Worm (Caenorhabditis elegans) whole organism, L3 larva: ENCODE results near the gene Y7A9D.1.
A peak's percentile ranks its signal among the peaks of the same experiment; 100 is the strongest.

ENCODE experiments used
- ZK546.5 ChIP-seq: sonication (generic microtip); optimal IDR thresholded peaks from 2 replicates; lab custom pipeline; 2017; ENCODE audit warnings: missing biosample characterization, missing genetic modification characterization
- aly-2 ChIP-seq: fragments of 150-350 bp; optimal IDR thresholded peaks from 2 replicates; lab custom pipeline; 2014; ENCODE audit warnings: missing biosample characterization, missing genetic modification characterization
- ama-1 ChIP-seq: fragments of 150-350 bp; optimal IDR thresholded peaks from 2 replicates; lab custom pipeline; 2018
- ceh-16 ChIP-seq: sonication (generic microtip); optimal IDR thresholded peaks from 2 replicates; lab custom pipeline; 2017; ENCODE audit warnings: missing biosample characterization, missing genetic modification characterization
- ceh-28 ChIP-seq: fragments of 150-350 bp; optimal IDR thresholded peaks from 2 replicates; lab custom pipeline; 2014; ENCODE audit warnings: missing biosample characterization, missing genetic modification reagents, missing genetic modification characterization
- ceh-82 ChIP-seq: fragments of 150-350 bp; optimal IDR thresholded peaks from 2 replicates; lab custom pipeline; 2014; ENCODE audit warnings: missing biosample characterization, missing genetic modification characterization
- ceh-9 ChIP-seq: sonication (generic microtip); optimal IDR thresholded peaks from 2 replicates; lab custom pipeline; 2018; ENCODE audit warnings: missing biosample characterization, missing genetic modification characterization
- daf-12 ChIP-seq: fragments of 150-350 bp; optimal IDR thresholded peaks from 2 replicates; lab custom pipeline; 2014; ENCODE audit warnings: missing biosample characterization, missing genetic modification reagents, missing genetic modification characterization
- egl-27 ChIP-seq: sonication (generic microtip); optimal IDR thresholded peaks from 4 replicates; lab custom pipeline; 2017; ENCODE audit warnings: missing biosample characterization, missing genetic modification reagents, missing genetic modification characterization
- elt-1 ChIP-seq: fragments of 150-350 bp; optimal IDR thresholded peaks from 2 replicates; lab custom pipeline; 2014; ENCODE audit warnings: missing biosample characterization, missing genetic modification characterization
- elt-2 ChIP-seq: sonication (generic microtip); optimal IDR thresholded peaks from 2 replicates; lab custom pipeline; 2016; ENCODE audit warnings: missing genetic modification reagents, mild to moderate bottlenecking, missing genetic modification characterization, missing compliant biosample characterization
- elt-3 ChIP-seq, 3 experiments: fragments of 150-350 bp in 1 of 3; sonication (generic microtip) in 2 of 3; optimal IDR thresholded peaks; 2 replicates in 2 of 3; 4 replicates in 1 of 3; lab custom pipeline; 2014 to 2017; ENCODE audit warnings: missing biosample characterization in 3 of 3, missing genetic modification characterization in 3 of 3
- eor-1 ChIP-seq, 2 experiments: fragments of 150-350 bp; optimal IDR thresholded peaks; 2 replicates each; lab custom pipeline; 2014 to 2018; ENCODE audit warnings: missing biosample characterization in 2 of 2, missing genetic modification characterization in 2 of 2
- fkh-10 ChIP-seq: sonication (generic microtip); optimal IDR thresholded peaks from 2 replicates; lab custom pipeline; 2017; ENCODE audit warnings: missing biosample characterization, missing genetic modification reagents, missing genetic modification characterization
- fkh-2 ChIP-seq: fragments of 150-350 bp; optimal IDR thresholded peaks from 2 replicates; lab custom pipeline; 2014; ENCODE audit warnings: missing biosample characterization, missing genetic modification reagents, missing genetic modification characterization
- fos-1 ChIP-seq: fragments of 150-350 bp; optimal IDR thresholded peaks from 2 replicates; lab custom pipeline; 2014; ENCODE audit warnings: missing biosample characterization, missing genetic modification characterization
- hmg-11 ChIP-seq: sonication (generic microtip); optimal IDR thresholded peaks from 2 replicates; lab custom pipeline; 2016; ENCODE audit warnings: missing genetic modification characterization, missing compliant biosample characterization
- lin-15B ChIP-seq: fragments of 150-350 bp; optimal IDR thresholded peaks from 2 replicates; lab custom pipeline; 2014; ENCODE audit warnings: missing biosample characterization, missing genetic modification characterization
- lin-39 ChIP-seq: fragments of 150-350 bp; optimal IDR thresholded peaks from 2 replicates; lab custom pipeline; 2018; ENCODE audit warnings: missing biosample characterization, missing genetic modification reagents, missing genetic modification characterization
- lsy-12 ChIP-seq: sonication (generic microtip); optimal IDR thresholded peaks from 2 replicates; lab custom pipeline; 2016; ENCODE audit warnings: mild to moderate bottlenecking, missing genetic modification characterization, missing compliant biosample characterization
- mdl-1 ChIP-seq: fragments of 150-350 bp; optimal IDR thresholded peaks from 2 replicates; lab custom pipeline; 2014; ENCODE audit warnings: missing biosample characterization, missing genetic modification characterization
- mml-1 ChIP-seq: fragments of 150-350 bp; sonication (generic microtip); optimal IDR thresholded peaks from 3 replicates; lab custom pipeline; 2014; ENCODE audit warnings: missing biosample characterization, missing genetic modification characterization
- nfya-1 ChIP-seq: sonication (generic microtip); optimal IDR thresholded peaks from 2 replicates; lab custom pipeline; 2017; ENCODE audit warnings: missing genetic modification characterization, mild to moderate bottlenecking, missing compliant biosample characterization, antibody characterized with exemption, moderate library complexity; ENCODE audit not compliant: insufficient read depth
- nhr-11 ChIP-seq: fragments of 150-350 bp; optimal IDR thresholded peaks from 2 replicates; lab custom pipeline; 2014; ENCODE audit warnings: missing biosample characterization, missing genetic modification characterization
- nhr-12 ChIP-seq: fragments of 150-350 bp; optimal IDR thresholded peaks from 2 replicates; lab custom pipeline; 2014; ENCODE audit warnings: missing biosample characterization, missing genetic modification characterization
- nhr-237 ChIP-seq: fragments of 150-350 bp; optimal IDR thresholded peaks from 2 replicates; lab custom pipeline; 2014; ENCODE audit warnings: missing biosample characterization, missing genetic modification characterization
- nhr-25 ChIP-seq: sonication (generic microtip); optimal IDR thresholded peaks from 2 replicates; lab custom pipeline; 2017; ENCODE audit warnings: missing biosample characterization, missing genetic modification characterization
- nhr-28 ChIP-seq: fragments of 150-350 bp; optimal IDR thresholded peaks from 2 replicates; lab custom pipeline; 2014; ENCODE audit warnings: missing biosample characterization, missing genetic modification characterization
- nhr-43 ChIP-seq: sonication (generic microtip); optimal IDR thresholded peaks from 2 replicates; lab custom pipeline; 2016; ENCODE audit warnings: mild to moderate bottlenecking, missing genetic modification characterization, missing compliant biosample characterization; ENCODE audit not compliant: poor library complexity, severe bottlenecking
- nhr-76 ChIP-seq: fragments of 150-350 bp; sonication (generic microtip); optimal IDR thresholded peaks from 5 replicates; lab custom pipeline; 2014; ENCODE audit warnings: missing biosample characterization, missing genetic modification characterization
- nhr-77 ChIP-seq: fragments of 150-350 bp; optimal IDR thresholded peaks from 2 replicates; lab custom pipeline; 2014; ENCODE audit warnings: missing biosample characterization, missing genetic modification characterization
- pha-4 ChIP-seq: fragments of 150-350 bp; optimal IDR thresholded peaks from 2 replicates; lab custom pipeline; 2014; ENCODE audit warnings: missing biosample characterization, missing genetic modification reagents, missing genetic modification characterization
- sea-2 ChIP-seq: fragments of 150-350 bp; sonication (generic microtip); optimal IDR thresholded peaks from 4 replicates; lab custom pipeline; 2014; ENCODE audit warnings: missing biosample characterization, missing genetic modification reagents, missing genetic modification characterization
- tbx-2 ChIP-seq: sonication (generic microtip); optimal IDR thresholded peaks from 2 replicates; lab custom pipeline; 2016; ENCODE audit warnings: mild to moderate bottlenecking, missing genetic modification characterization, missing compliant biosample characterization
- unc-39 ChIP-seq: sonication (generic microtip); optimal IDR thresholded peaks from 4 replicates; lab custom pipeline; 2017; ENCODE audit warnings: missing biosample characterization, missing genetic modification characterization
- zag-1 ChIP-seq: fragments of 150-350 bp; optimal IDR thresholded peaks from 2 replicates; lab custom pipeline; 2014; ENCODE audit warnings: missing biosample characterization, missing genetic modification characterization
- ztf-11 ChIP-seq: fragments of 150-350 bp; optimal IDR thresholded peaks from 2 replicates; lab custom pipeline; 2014; ENCODE audit warnings: missing biosample characterization, missing genetic modification characterization
- ztf-4 ChIP-seq: fragments of 150-350 bp; optimal IDR thresholded peaks from 2 replicates; lab custom pipeline; 2014; ENCODE audit warnings: missing biosample characterization, missing genetic modification characterization

The Y7A9D.1 gene

DNA sequence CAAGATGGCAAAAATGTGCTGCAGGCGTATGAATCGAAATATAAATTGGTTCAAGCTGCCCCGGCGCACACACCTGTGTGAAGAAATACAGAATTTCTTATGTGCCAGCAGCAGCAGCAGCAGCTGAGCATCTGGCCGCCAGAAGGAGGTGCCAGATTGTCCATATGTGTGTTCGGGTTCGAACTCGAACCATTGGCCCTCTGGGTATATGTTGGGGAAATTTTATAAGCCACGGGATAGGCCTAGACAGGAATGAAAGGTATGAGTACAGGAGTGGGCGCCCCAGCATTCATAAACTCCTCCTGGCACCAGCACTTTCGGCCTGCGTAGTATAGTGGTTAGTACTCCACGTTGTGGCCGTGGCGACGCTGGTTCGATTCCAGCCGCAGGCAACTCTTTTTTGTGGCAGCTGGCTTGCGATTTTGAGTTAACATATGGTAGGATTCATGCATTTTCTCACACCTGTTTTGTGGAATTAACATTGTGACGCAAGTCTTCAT is 6.2 kb upstream of the Y7A9D.1 start:
- TF ChIP-seq egl-27 (tag; lab: Kevin White, UChicago) (no peak), lin-39 (peak; percentile 56), nhr-76 (tag; lab: Kevin White, UChicago) (no peak), hmg-11 (peak; percentile 77), tbx-2 (tag; lab: Kevin White, UChicago) (no peak), nhr-28 (tag; lab: Kevin White, UChicago) (no peak), nfya-1 (tag; lab: Kevin White, UChicago) (peak; percentile 40), lin-15B (tag; lab: Kevin White, UChicago) (peak; percentile 19), pha-4 (tag; lab: Kevin White, UChicago) (peak; percentile 17), elt-2 (peak; percentile 2), nhr-43 (tag; lab: Kevin White, UChicago) (peak; percentile 29)

DNA sequence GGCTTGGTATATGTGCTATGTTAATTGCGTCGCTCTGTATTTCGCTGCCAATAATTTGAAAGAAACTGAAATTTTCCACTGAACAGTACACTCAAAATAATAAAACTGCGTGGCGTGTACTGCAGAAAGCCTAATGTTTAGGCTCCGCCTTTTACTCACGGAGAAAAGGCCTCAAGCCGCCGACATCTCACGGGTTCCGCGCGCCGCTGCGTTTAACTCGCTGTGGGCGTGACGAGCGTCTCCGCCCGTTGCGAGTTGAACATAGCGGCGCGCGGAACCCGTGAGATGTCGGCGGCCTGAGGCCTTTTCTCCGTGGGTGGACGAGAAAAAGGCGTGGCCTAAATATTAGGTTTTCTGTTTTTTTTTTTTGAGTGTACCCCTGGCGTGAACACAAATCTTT is 2.6 kb upstream of the Y7A9D.1 start:
- TF ChIP-seq elt-3 (tag; optimal IDR thresholded peaks at IDR 0.05; lab: Kevin White, UChicago) = no peak
- no peak for TF ChIP-seq lin-39
- no peak for TF ChIP-seq zag-1 (tag; lab: Kevin White, UChicago)
- no peak for TF ChIP-seq ZK546.5 (tag; lab: Kevin White, UChicago)
- no peak for TF ChIP-seq nhr-77 (tag; lab: Kevin White, UChicago)
- TF ChIP-seq hmg-11 = no peak
- no peak for TF ChIP-seq daf-12
- no peak for TF ChIP-seq fkh-10 (GFP tag; lab: Kevin White, UChicago)
- TF ChIP-seq lsy-12 (tag; lab: Kevin White, UChicago) = no peak
- no peak for TF ChIP-seq ceh-9
- TF ChIP-seq ceh-16 (tag; lab: Kevin White, UChicago) = no peak
- no peak for TF ChIP-seq nhr-11 (tag; lab: Kevin White, UChicago)
- no peak for TF ChIP-seq sea-2 (GFP tag; lab: Kevin White, UChicago)
- TF ChIP-seq fkh-2 = no peak
- TF ChIP-seq ceh-28 (tag; lab: Kevin White, UChicago) = no peak
- TF ChIP-seq elt-1 (tag; lab: Kevin White, UChicago) = no peak
- TF ChIP-seq ama-1 (lab: Kevin White, UChicago) = no peak

DNA sequence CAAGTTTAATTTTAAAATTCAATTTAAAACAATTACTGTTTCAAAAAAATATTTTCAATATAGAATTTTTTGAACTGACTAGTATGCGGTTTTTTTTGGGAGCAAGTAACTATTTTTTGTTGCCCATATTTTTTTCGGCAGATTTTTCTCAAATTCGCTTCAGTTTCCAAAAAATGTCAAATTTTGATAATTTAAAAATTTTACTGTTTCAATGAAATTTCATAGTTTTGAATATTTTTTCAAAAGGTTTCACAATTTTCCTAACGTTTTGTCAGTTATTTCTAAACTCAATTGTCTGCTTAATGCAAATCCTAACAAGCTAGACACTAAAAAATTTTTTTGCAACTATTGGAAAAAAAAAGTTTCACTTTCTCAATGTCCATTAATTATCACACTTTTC is 1.1 kb downstream of the Y7A9D.1 start:
- no peak for TF ChIP-seq egl-27 (tag; lab: Kevin White, UChicago)

DNA sequence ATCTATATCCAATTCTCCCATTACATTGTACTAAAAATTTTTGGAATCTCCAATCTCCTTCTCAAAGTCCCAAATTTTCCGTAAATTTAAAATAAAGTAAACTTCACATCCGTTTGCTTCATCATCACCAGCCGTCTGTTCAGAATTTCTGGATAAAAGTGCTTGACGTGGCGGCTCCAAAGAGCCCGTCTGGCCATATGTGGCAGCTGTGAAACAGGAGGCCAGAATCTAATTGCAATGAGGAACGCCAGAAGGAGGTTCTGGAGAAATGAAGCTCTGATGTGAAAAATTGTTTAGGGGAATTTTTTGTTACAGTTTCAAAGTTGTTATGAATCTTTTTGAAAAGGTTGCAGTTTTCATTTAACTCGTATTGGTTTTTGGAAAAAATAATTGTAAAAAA is 1.7 kb downstream of the Y7A9D.1 start:
- TF ChIP-seq elt-2 = no peak
- TF ChIP-seq nhr-237 = no peak
- TF ChIP-seq fkh-2 = no peak
- TF ChIP-seq nhr-12 (tag; lab: Kevin White, UChicago) = no peak
- no peak for TF ChIP-seq ceh-9
- TF ChIP-seq elt-1 (tag; lab: Kevin White, UChicago) = no peak
- TF ChIP-seq ztf-4 = no peak
- no peak for TF ChIP-seq ceh-82
- TF ChIP-seq daf-12 = no peak
- no peak for TF ChIP-seq eor-1 (tag; optimal IDR thresholded peaks at IDR 0.05; lab: Kevin White, UChicago)
- no peak for TF ChIP-seq mdl-1 (tag; lab: Kevin White, UChicago)
- TF ChIP-seq aly-2 = no peak
- no peak for TF ChIP-seq nhr-28 (tag; lab: Kevin White, UChicago)
- TF ChIP-seq mml-1 (tag; lab: Kevin White, UChicago) = no peak
- TF ChIP-seq lin-15B (tag; lab: Kevin White, UChicago) = no peak
- TF ChIP-seq unc-39 (tag; lab: Kevin White, UChicago) = no peak
- no peak for TF ChIP-seq ZK546.5 (tag; lab: Kevin White, UChicago)
- TF ChIP-seq ztf-11 (tag; lab: Kevin White, UChicago) = no peak
- TF ChIP-seq nhr-25 = no peak
- no peak for TF ChIP-seq egl-27 (tag; lab: Kevin White, UChicago)
- TF ChIP-seq, all 47 proteins: peak for 0

DNA sequence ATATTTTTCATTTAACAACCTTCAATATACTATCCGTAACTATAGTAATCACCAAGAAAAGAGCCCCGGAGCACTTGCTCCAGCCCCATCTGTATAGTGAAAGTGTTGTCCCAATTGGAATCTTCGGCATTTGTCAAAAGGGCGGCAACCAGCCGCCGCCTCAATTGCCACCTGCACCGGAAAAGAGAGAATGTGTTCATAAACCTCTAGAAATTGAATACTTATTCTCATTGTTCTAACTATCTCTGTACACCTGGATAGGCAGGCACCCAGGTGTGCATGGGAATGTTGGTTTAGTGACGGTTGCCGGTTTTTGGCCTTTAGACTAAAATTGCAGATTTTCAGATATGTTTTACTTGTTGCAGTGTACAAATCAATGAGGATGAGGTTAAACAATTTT is 4.1 kb downstream of the Y7A9D.1 start:
- TF ChIP-seq lsy-12 (tag; lab: Kevin White, UChicago) (no peak), nfya-1 (tag; lab: Kevin White, UChicago) (no peak), lin-39 (no peak), ceh-16 (tag; lab: Kevin White, UChicago) (no peak), mml-1 (tag; lab: Kevin White, UChicago) (no peak), ama-1 (lab: Kevin White, UChicago) (no peak), nhr-237 (no peak), elt-2 (no peak), nhr-12 (tag; lab: Kevin White, UChicago) (no peak), zag-1 (tag; lab: Kevin White, UChicago) (no peak), fos-1 (no peak), fkh-10 (GFP tag; lab: Kevin White, UChicago) (no peak), nhr-43 (tag; lab: Kevin White, UChicago) (no peak), fkh-2 (no peak), hmg-11 (no peak)
